Worm (Caenorhabditis elegans) whole organism, early embryonic: ENCODE results near the gene Y60A3A.8.

Experiments used
- F13C5.2 ChIP-seq: sonication (generic microtip); optimal IDR thresholded peaks from 2 replicates; lab custom pipeline; 2017; ENCODE audit warnings: mild to moderate bottlenecking, missing genetic modification characterization, inconsistent platforms, missing compliant biosample characterization
- aly-1 ChIP-seq: sonication (generic microtip); optimal IDR thresholded peaks from 2 replicates; lab custom pipeline; 2016; ENCODE audit warnings: missing genetic modification characterization, missing compliant biosample characterization
- ama-1 ChIP-seq: fragments of 150-350 bp; optimal IDR thresholded peaks from 2 replicates; lab custom pipeline; 2014
- ceh-13 ChIP-seq: fragments of 200-800 bp; sonication (Bioruptor generic); optimal IDR thresholded peaks from 2 replicates; lab custom pipeline; 2018; ENCODE audit warnings: mild to moderate bottlenecking, missing genetic modification characterization, missing compliant biosample characterization
- ceh-36 ChIP-seq: sonication (generic microtip); optimal IDR thresholded peaks from 2 replicates; lab custom pipeline; 2016; ENCODE audit warnings: missing genetic modification characterization, inconsistent platforms, missing compliant biosample characterization
- ets-7 ChIP-seq: sonication (generic microtip); optimal IDR thresholded peaks from 2 replicates; lab custom pipeline; 2016; ENCODE audit warnings: missing genotype, missing genetic modification characterization, missing compliant biosample characterization
- hnd-1 ChIP-seq: sonication (generic microtip); optimal IDR thresholded peaks from 2 replicates; lab custom pipeline; 2016; ENCODE audit warnings: missing genetic modification characterization, missing compliant biosample characterization
- pes-1 ChIP-seq: fragments of 200-800 bp; sonication (Bioruptor generic); IDR thresholded peaks from 2 replicates; pipeline ENCODE4 v1.3.6; 2022; ENCODE audit warnings: missing genetic modification reagents, missing genetic modification characterization, missing compliant biosample characterization
- scrt-1 ChIP-seq: fragments of 200-800 bp; sonication (Bioruptor generic); IDR thresholded peaks from 2 replicates; pipeline ENCODE4 v1.3.6; 2022; ENCODE audit warnings: missing genetic modification characterization, missing compliant biosample characterization
- tbx-11 ChIP-seq: fragments of 200-800 bp; sonication (Bioruptor generic); IDR thresholded peaks from 2 replicates; pipeline ENCODE4 v1.3.6; 2022; ENCODE audit warnings: missing genetic modification characterization, missing compliant biosample characterization
- tbx-37 ChIP-seq: fragments of 200-800 bp; sonication (Bioruptor generic); conservative IDR thresholded peaks from 2 replicates; pipeline ENCODE4 v1.3.6; 2022; ENCODE audit warnings: missing genetic modification reagents, missing genetic modification characterization, missing compliant biosample characterization

Y60A3A.8 gene

ce11 chrV:20002194-20002593 is 52.4 kb downstream of the Y60A3A.8 start:
- no peak for TF ChIP-seq ceh-36 (tag; lab: Kevin White, UChicago)
- TF ChIP-seq scrt-1 = 0 out of 2 replicates have a peak, but pooled peaks have one; percentile 41

ce11 chrV:20004385-20004784 is 54.6 kb downstream of the Y60A3A.8 start, which contains the start of gene unc-51:
unc-51 (minus strand) TSS chrV:20004485.
- TF ChIP-seq tbx-37 = no peak
- no peak for TF ChIP-seq F13C5.2 (tag; lab: Kevin White, UChicago)
- TF ChIP-seq ets-7 (tag; lab: Kevin White, UChicago) = no peak
- no peak for TF ChIP-seq scrt-1
- no peak for TF ChIP-seq ceh-13 (GFP tag; lab: Kevin White, UChicago)
- no peak for TF ChIP-seq ama-1 (lab: Kevin White, UChicago)
- no peak for TF ChIP-seq hnd-1 (tag; lab: Kevin White, UChicago)
- TF ChIP-seq tbx-11 (GFP tag; lab: Robert Waterston, UW) = no peak
- no peak for TF ChIP-seq pes-1 (GFP tag; lab: Robert Waterston, UW)
- TF ChIP-seq aly-1 (tag; lab: Kevin White, UChicago) = no peak
